Fruit fly (Drosophila melanogaster): ENCODE results near the gene thw.

DNA sequence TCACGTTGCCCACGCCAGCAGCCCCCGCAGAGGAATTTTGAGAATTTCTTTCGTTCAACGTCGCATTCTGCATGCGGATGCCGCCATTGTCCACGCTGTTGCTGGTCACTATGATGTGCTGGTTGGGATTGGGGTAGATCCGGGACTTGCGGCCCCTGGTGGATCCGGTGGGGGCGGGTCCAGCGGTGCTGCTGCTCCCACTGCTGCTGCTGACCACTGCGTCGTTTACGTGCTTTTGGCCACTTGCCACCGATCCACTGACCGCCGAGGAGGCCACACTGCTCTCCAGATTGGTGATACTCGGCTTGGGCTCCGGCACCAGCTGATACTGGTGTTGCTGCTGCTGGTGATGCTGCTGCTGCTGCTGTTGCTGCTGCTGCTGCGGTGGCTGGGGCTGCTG, 52.6 kb downstream of the thw start:
- TF ChIP-seq CG7786 (GFP tag; optimal IDR thresholded peaks at IDR 0.05) (no peak), h (optimal IDR thresholded peaks at IDR 0.05) (no peak), her (GFP tag; optimal IDR thresholded peaks at IDR 0.05) (no peak), CG12942 (GFP tag; optimal IDR thresholded peaks at IDR 0.05) (no peak), ken (GFP tag; IDR thresholded peaks at IDR 0.05) (no peak), Lpt (GFP tag; optimal IDR thresholded peaks at IDR 0.05) (no peak), CG8478 (optimal IDR thresholded peaks at IDR 0.05) (peak; percentile 40), HLH3B (GFP tag; IDR thresholded peaks at IDR 0.05) (no peak), CG2116 (GFP tag; optimal IDR thresholded peaks at IDR 0.05) (no peak), ftz-f1 (GFP tag; optimal IDR thresholded peaks at IDR 0.05) (no peak), Bteb2 (GFP tag; optimal IDR thresholded peaks at IDR 0.05) (no peak)
